Fruit fly (Drosophila melanogaster) whole organism, prepupa: ENCODE measurements around the gene CG14647.
A peak's percentile ranks its signal among the peaks of the same experiment; 100 is the strongest.

ENCODE experiments used
- Blimp-1 ChIP-seq: fragments of 200-800 bp; sonication (Bioruptor generic); optimal IDR thresholded peaks from 3 replicates; lab custom pipeline; 2017; ENCODE audit warnings: missing biosample characterization, missing genetic modification characterization, mild to moderate bottlenecking, moderate library complexity, missing genetic modification reagents
- CG31627 ChIP-seq: fragments of 200-800 bp; sonication (Bioruptor generic); optimal IDR thresholded peaks from 3 replicates; lab custom pipeline; 2016; ENCODE audit warnings: missing biosample characterization, missing genetic modification characterization
- CG32006 ChIP-seq: fragments of 200-800 bp; sonication (Bioruptor generic); optimal IDR thresholded peaks from 3 replicates; lab custom pipeline; 2017; ENCODE audit warnings: missing biosample characterization, mild to moderate bottlenecking, missing genetic modification characterization
- CG6808 ChIP-seq: fragments of 200-800 bp; sonication (Bioruptor generic); optimal IDR thresholded peaks from 3 replicates; lab custom pipeline; 2017; ENCODE audit warnings: missing biosample characterization, missing genetic modification characterization, mild to moderate bottlenecking, moderate library complexity, missing genetic modification reagents
- CG6854 ChIP-seq: fragments of 200-800 bp; sonication (Bioruptor generic); optimal IDR thresholded peaks from 2 replicates; lab custom pipeline; 2017; ENCODE audit warnings: missing biosample characterization, mild to moderate bottlenecking, missing genetic modification characterization
- CG7368 ChIP-seq: fragments of 200-800 bp; sonication (Bioruptor generic); optimal IDR thresholded peaks from 3 replicates; lab custom pipeline; 2016; ENCODE audit warnings: missing biosample characterization, missing genetic modification characterization
- CG9139 ChIP-seq: fragments of 200-800 bp; sonication (Bioruptor generic); optimal IDR thresholded peaks from 3 replicates; lab custom pipeline; 2017; ENCODE audit warnings: missing biosample characterization, mild to moderate bottlenecking, missing genetic modification characterization
- Eip78C ChIP-seq: fragments of 200-800 bp; sonication (Bioruptor generic); peaks from one replicate; lab custom pipeline; 2016; ENCODE audit warnings: missing biosample characterization, missing genetic modification characterization
- Ets21C ChIP-seq: fragments of 200-800 bp; sonication (Bioruptor generic); optimal IDR thresholded peaks from 3 replicates; lab custom pipeline; 2016; ENCODE audit warnings: missing biosample characterization, missing genetic modification characterization
- Hr39 ChIP-seq: fragments of 200-800 bp; sonication (Bioruptor generic); optimal IDR thresholded peaks from 2 replicates; lab custom pipeline; 2016; ENCODE audit warnings: missing biosample characterization, missing genetic modification characterization
- Hr4 ChIP-seq: fragments of 200-800 bp; sonication (Bioruptor generic); optimal IDR thresholded peaks from 3 replicates; lab custom pipeline; 2016; ENCODE audit warnings: missing biosample characterization, missing genetic modification characterization
- OdsH ChIP-seq: fragments of 200-800 bp; sonication (Bioruptor generic); optimal IDR thresholded peaks from 3 replicates; lab custom pipeline; 2016; ENCODE audit warnings: missing biosample characterization, missing genetic modification characterization
- Sox102F ChIP-seq: fragments of 200-800 bp; sonication (Bioruptor generic); optimal IDR thresholded peaks from 2 replicates; lab custom pipeline; 2016; ENCODE audit warnings: missing biosample characterization, mild to moderate bottlenecking, missing genetic modification characterization
- cyc ChIP-seq: fragments of 200-800 bp; sonication (Bioruptor generic); optimal IDR thresholded peaks from 3 replicates; lab custom pipeline; 2016; ENCODE audit warnings: missing biosample characterization, missing genetic modification characterization

DNA sequence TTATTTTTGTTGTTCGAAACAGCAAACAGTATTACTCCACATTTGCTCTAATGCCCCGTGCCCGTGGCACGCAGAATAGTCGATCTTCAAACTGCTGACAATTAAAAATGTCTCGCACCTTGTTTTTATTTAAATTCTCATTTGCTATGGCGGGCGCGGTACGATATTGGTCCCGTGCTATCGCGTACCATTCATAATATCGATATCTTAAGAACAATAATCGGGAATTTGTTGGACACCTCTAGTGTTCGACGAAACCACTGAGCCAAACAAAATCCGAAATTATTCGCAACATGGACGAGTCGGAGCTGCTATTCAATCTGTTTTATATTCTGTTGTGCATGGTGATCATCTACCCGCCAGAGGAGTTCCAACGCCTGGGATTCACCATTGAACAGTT, 10.2 kb upstream of the CG14647 start, which contains the start of gene CG14646:
- no peak for TF ChIP-seq OdsH (GFP tag; lab: Kevin White, UChicago)
- no peak for TF ChIP-seq Blimp-1
- TF ChIP-seq Eip78C (GFP tag; lab: Kevin White, UChicago) = peak; percentile 37
- TF ChIP-seq Hr4 (GFP tag; lab: Kevin White, UChicago) = no peak
- TF ChIP-seq Hr39 (GFP tag; lab: Kevin White, UChicago) = no peak
- no peak for TF ChIP-seq CG31627 (GFP tag; lab: Kevin White, UChicago)
- TF ChIP-seq CG9139 (GFP tag; lab: Kevin White, UChicago) = no peak
- no peak for TF ChIP-seq CG7368
- TF ChIP-seq Ets21C (GFP tag; lab: Kevin White, UChicago) = no peak
- TF ChIP-seq CG6854 (GFP tag; lab: Kevin White, UChicago) = peak; percentile 12
- TF ChIP-seq cyc = no peak
- no peak for TF ChIP-seq CG6808 (GFP tag; lab: Kevin White, UChicago)
- TF ChIP-seq CG32006 = no peak
- no peak for TF ChIP-seq Sox102F
